Worm (Caenorhabditis elegans): Measurements from ENCODE around the gene semi-1.

DNA sequence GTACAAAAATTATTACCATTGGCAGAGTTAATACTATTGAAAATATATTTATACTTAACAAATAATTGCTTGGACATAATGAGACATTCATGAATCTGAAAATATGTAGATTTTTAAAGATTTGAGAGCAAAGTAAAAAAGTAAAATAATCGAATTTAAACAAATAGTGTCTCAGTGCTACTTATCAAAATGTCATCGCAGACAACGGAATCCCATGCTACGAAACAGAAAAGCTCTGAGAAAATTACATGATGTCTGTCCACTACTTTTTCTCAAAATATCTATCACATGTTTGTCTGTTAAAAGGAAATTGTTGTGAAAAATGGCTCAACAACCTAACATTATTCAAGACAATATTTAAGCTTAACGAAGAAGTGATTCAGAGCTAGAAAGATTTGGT lies 30.7 kb downstream of the semi-1 start, which contains the start of gene T10G3.4:
- no peak for TF ChIP-seq flt-1 (GFP tag; IDR thresholded peaks at IDR 0.05)
- no peak for TF ChIP-seq T22C8.4 (GFP tag; IDR thresholded peaks at IDR 0.05)
- TF ChIP-seq ztf-23 (GFP tag; IDR thresholded peaks at IDR 0.05): no peak
- no peak for TF ChIP-seq ztf-29 (GFP tag; IDR thresholded peaks at IDR 0.05)
- no peak for TF ChIP-seq med-1 (GFP tag; optimal IDR thresholded peaks at IDR 0.05; ENCODE audit: insufficient read depth)
- TF ChIP-seq klf-2 (GFP tag; conservative IDR thresholded peaks at IDR 0.05): no peak
- no peak for TF ChIP-seq ref-1 (GFP tag; conservative IDR thresholded peaks at IDR 0.05)
